Fruit fly (Drosophila melanogaster) Kc167 (cell line): ENCODE results near the gene Jhbp12.

ENCODE experiments used
- insv ChIP-seq: fragments of >200 bp; optimal IDR thresholded peaks from 3 replicates; lab custom pipeline; 2018; ENCODE audit warnings: missing external identifiers
- ttk ChIP-seq: sonication (Bioruptor generic); optimal IDR thresholded peaks from 2 replicates; lab custom pipeline; 2017; ENCODE audit warnings: missing external identifiers

- TF ChIP-seq ttk (lab: Kevin White, UChicago), result no peak
- no peak for TF ChIP-seq insv (lab: Kevin White, UChicago)
Measured at dm6 chr3R:24548216-24548615, 23.6 kb downstream of the Jhbp12 start.
